Fruit fly (Drosophila melanogaster): ENCODE data around the gene bgm.
A peak's percentile ranks its signal among the peaks of the same experiment; 100 is the strongest.

The bgm gene

dm6 chr2L:14047170-14047632 lies 34.4 kb downstream of the bgm start, which contains the start of gene NimC4 (continued):
- peak; percentile 50 for TF ChIP-seq CG6272 (GFP tag; IDR thresholded peaks at IDR 0.05)
- peak; percentile 74 for TF ChIP-seq CG6254 (GFP tag; optimal IDR thresholded peaks at IDR 0.05)
- peak; percentile 96 for TF ChIP-seq CG15479 (GFP tag; optimal IDR thresholded peaks at IDR 0.05)
- peak; percentile 60 for TF ChIP-seq Oli (tag; optimal IDR thresholded peaks at IDR 0.05)
- TF ChIP-seq inv (GFP tag; IDR thresholded peaks at IDR 0.05; ENCODE audit: partially characterized antibody), result no peak
- peak; percentile 89 for TF ChIP-seq CG30431 (GFP tag; optimal IDR thresholded peaks at IDR 0.05)
- TF ChIP-seq ham (GFP tag; IDR thresholded peaks at IDR 0.05), result no peak
- peak; percentile 49 for TF ChIP-seq CG1647 (GFP tag; optimal IDR thresholded peaks at IDR 0.05)
- TF ChIP-seq repo (GFP tag; optimal IDR thresholded peaks at IDR 0.05), result peak; percentile 59
- TF ChIP-seq Lhr (GFP tag; optimal IDR thresholded peaks at IDR 0.05), result peak; percentile 66
- TF ChIP-seq sens (GFP tag), result peak; percentile 99
- no peak for TF ChIP-seq Trl (optimal IDR thresholded peaks at IDR 0.05)
- TF ChIP-seq Trl (GFP tag; optimal IDR thresholded peaks at IDR 0.05), result peak; percentile 81
- TF ChIP-seq insv (GFP tag; optimal IDR thresholded peaks at IDR 0.05), result no peak
- peak; percentile 89 for TF ChIP-seq CG6689 (GFP tag; IDR thresholded peaks at IDR 0.05)
- peak; percentile 66 for TF ChIP-seq CG6813 (GFP tag; optimal IDR thresholded peaks at IDR 0.05)
- TF ChIP-seq Sin3A (optimal IDR thresholded peaks at IDR 0.05), result no peak
- TF ChIP-seq HLH54F (GFP tag; optimal IDR thresholded peaks at IDR 0.05), result peak; percentile 45
- no peak for TF ChIP-seq CG14860 (GFP tag; IDR thresholded peaks at IDR 0.05; ENCODE audit: partially characterized antibody)
- peak; percentile 68 for TF ChIP-seq CG4730 (GFP tag; IDR thresholded peaks at IDR 0.05)
- TF ChIP-seq cato (GFP tag; optimal IDR thresholded peaks at IDR 0.05; ENCODE audit: borderline replicate concordance), result peak; percentile 60
- peak in 1 of 3 experiments; percentile 94 for TF ChIP-seq lola (GFP tag; optimal IDR thresholded peaks at IDR 0.05)
- TF ChIP-seq nerfin-1 (tag; optimal IDR thresholded peaks at IDR 0.05), result peak; percentile 69
- TF ChIP-seq CG7556 (GFP tag; optimal IDR thresholded peaks at IDR 0.05), result peak; percentile 73
- TF ChIP-seq schlank (tag; optimal IDR thresholded peaks at IDR 0.05), result no peak
- TF ChIP-seq chinmo (GFP tag; IDR thresholded peaks at IDR 0.05; ENCODE audit: partially characterized antibody), result no peak
- TF ChIP-seq CG8478 (optimal IDR thresholded peaks at IDR 0.05), result no peak
- no peak for TF ChIP-seq GATAe (GFP tag; conservative IDR thresholded peaks at IDR 0.05)
- peak; percentile 77 for TF ChIP-seq twi (tag; optimal IDR thresholded peaks at IDR 0.05)
- peak; percentile 1 for TF ChIP-seq CG4707 (GFP tag; optimal IDR thresholded peaks at IDR 0.05)
- no peak for TF ChIP-seq CkIIα-i1 (GFP tag; IDR thresholded peaks at IDR 0.05)
- TF ChIP-seq CG10543 (GFP tag; optimal IDR thresholded peaks at IDR 0.05), result no peak
- TF ChIP-seq tll (GFP tag; optimal IDR thresholded peaks at IDR 0.05), result peak; percentile 9 to 89
- no peak for TF ChIP-seq fd3F (GFP tag; optimal IDR thresholded peaks at IDR 0.05)
- no peak for TF ChIP-seq run (tag; optimal IDR thresholded peaks at IDR 0.05)
- peak; percentile 36 for TF ChIP-seq kni (GFP tag; optimal IDR thresholded peaks at IDR 0.05)
- peak; percentile 67 for TF ChIP-seq vfl (GFP tag; optimal IDR thresholded peaks at IDR 0.05)
- TF ChIP-seq CG16813 (GFP tag; IDR thresholded peaks at IDR 0.05; ENCODE audit: partially characterized antibody), result no peak
- TF ChIP-seq gcm2 (GFP tag; optimal IDR thresholded peaks at IDR 0.05), result peak; percentile 42
- TF ChIP-seq CG14014 (GFP tag; IDR thresholded peaks at IDR 0.05), result no peak
- peak; percentile 15 for TF ChIP-seq ind (GFP tag; optimal IDR thresholded peaks at IDR 0.05)
- no peak for TF ChIP-seq HmgD (GFP tag; optimal IDR thresholded peaks at IDR 0.05)
- TF ChIP-seq yki (optimal IDR thresholded peaks at IDR 0.05), result no peak
- TF ChIP-seq CG7372 (GFP tag; IDR thresholded peaks at IDR 0.05), result peak; percentile 47; the same call in 1 of the 2 replicates
- TF ChIP-seq CG5953 (GFP tag; IDR thresholded peaks at IDR 0.05), result no peak
- TF ChIP-seq CG9437 (GFP tag; optimal IDR thresholded peaks at IDR 0.05), result peak; percentile 5
- TF ChIP-seq CG6654 (GFP tag; optimal IDR thresholded peaks at IDR 0.05), result no peak
- peak; percentile 82 for TF ChIP-seq CG10462 (GFP tag; optimal IDR thresholded peaks at IDR 0.05)
- no peak for TF ChIP-seq bbx (GFP tag; IDR thresholded peaks at IDR 0.05; ENCODE audit: partially characterized antibody)
- peak; percentile 32 for TF ChIP-seq onecut (GFP tag; IDR thresholded peaks at IDR 0.05)
- no peak for TF ChIP-seq Aef1 (GFP tag; IDR thresholded peaks at IDR 0.05)

Data from whole organism, embryonic.